Fruit fly (Drosophila melanogaster) whole organism, prepupa: ENCODE results near the gene CG7275.
A peak's percentile ranks its signal among the peaks of the same experiment; 100 is the strongest.

Experiments
- Blimp-1 ChIP-seq: fragments of 200-800 bp; sonication (Bioruptor generic); optimal IDR thresholded peaks from 3 replicates; lab custom pipeline; 2017; ENCODE audit warnings: missing biosample characterization, missing genetic modification characterization, mild to moderate bottlenecking, moderate library complexity, missing genetic modification reagents
- CG10631 ChIP-seq: fragments of 200-800 bp; sonication (Bioruptor generic); optimal IDR thresholded peaks from 2 replicates; lab custom pipeline; 2016; ENCODE audit warnings: missing biosample characterization, missing genetic modification characterization
- CG10669 ChIP-seq: fragments of 200-800 bp; sonication (Bioruptor generic); optimal IDR thresholded peaks from 3 replicates; lab custom pipeline; 2018; ENCODE audit warnings: missing biosample characterization, mild to moderate bottlenecking, missing genetic modification characterization, moderate library complexity
- CG11294 ChIP-seq: fragments of 200-800 bp; sonication (Bioruptor generic); IDR thresholded peaks from 2 replicates; pipeline ENCODE4 v1.3.6; 2022; ENCODE audit warnings: missing biosample characterization, missing genetic modification characterization
- CG11762 ChIP-seq: fragments of 200-800 bp; sonication (Bioruptor generic); optimal IDR thresholded peaks from 3 replicates; lab custom pipeline; 2016; ENCODE audit warnings: missing biosample characterization, missing genetic modification characterization; ENCODE audit not compliant: insufficient read depth
- CG11902 ChIP-seq: fragments of 200-800 bp; sonication (Bioruptor generic); optimal IDR thresholded peaks from 3 replicates; lab custom pipeline; 2016; ENCODE audit warnings: missing biosample characterization, missing genetic modification characterization
- CG15336 ChIP-seq: fragments of 200-800 bp; sonication (Bioruptor generic); IDR thresholded peaks from 2 replicates; pipeline ENCODE4 v1.3.6; 2022; ENCODE audit warnings: missing biosample characterization, missing genetic modification characterization
- CG16779 ChIP-seq: fragments of 200-800 bp; sonication (Bioruptor generic); optimal IDR thresholded peaks from 3 replicates; lab custom pipeline; 2017; ENCODE audit warnings: missing biosample characterization, mild to moderate bottlenecking, missing genetic modification characterization
- CG3032 ChIP-seq: fragments of 200-800 bp; optimal IDR thresholded peaks from 2 replicates; lab custom pipeline; 2019; ENCODE audit warnings: missing biosample characterization, mild to moderate bottlenecking, missing genetic modification characterization, moderate library complexity
- CG31627 ChIP-seq: fragments of 200-800 bp; sonication (Bioruptor generic); optimal IDR thresholded peaks from 3 replicates; lab custom pipeline; 2016; ENCODE audit warnings: missing biosample characterization, missing genetic modification characterization
- CG32006 ChIP-seq: fragments of 200-800 bp; sonication (Bioruptor generic); optimal IDR thresholded peaks from 3 replicates; lab custom pipeline; 2017; ENCODE audit warnings: missing biosample characterization, mild to moderate bottlenecking, missing genetic modification characterization
- CG34406 ChIP-seq: fragments of 200-800 bp; sonication (Bioruptor generic); optimal IDR thresholded peaks from 3 replicates; lab custom pipeline; 2016; ENCODE audit warnings: missing biosample characterization, missing genetic modification characterization
- CG3919 ChIP-seq: fragments of 200-800 bp; sonication (Bioruptor generic); optimal IDR thresholded peaks from 3 replicates; lab custom pipeline; 2016; ENCODE audit warnings: missing biosample characterization, missing genetic modification characterization
- CG4318 ChIP-seq: fragments of 200-800 bp; sonication (Bioruptor generic); optimal IDR thresholded peaks from 3 replicates; lab custom pipeline; 2017; ENCODE audit warnings: missing biosample characterization, mild to moderate bottlenecking, missing genetic modification characterization
- CG6163 ChIP-seq: fragments of 200-800 bp; sonication (Bioruptor generic); IDR thresholded peaks from 3 replicates; pipeline ENCODE4 v1.3.6; 2022; ENCODE audit warnings: missing biosample characterization, missing genetic modification characterization
- CG6276 ChIP-seq: fragments of 200-800 bp; sonication (Bioruptor generic); optimal IDR thresholded peaks from 2 replicates; lab custom pipeline; 2017; ENCODE audit warnings: missing biosample characterization, mild to moderate bottlenecking, missing genetic modification characterization
- CG6792 ChIP-seq: fragments of 200-800 bp; sonication (Bioruptor generic); optimal IDR thresholded peaks from 3 replicates; lab custom pipeline; 2016; ENCODE audit warnings: missing biosample characterization, missing genetic modification characterization
- CG7368 ChIP-seq: fragments of 200-800 bp; sonication (Bioruptor generic); optimal IDR thresholded peaks from 3 replicates; lab custom pipeline; 2016; ENCODE audit warnings: missing biosample characterization, missing genetic modification characterization
- CG8119 ChIP-seq: fragments of 200-800 bp; sonication (Bioruptor generic); IDR thresholded peaks from 3 replicates; pipeline ENCODE4 v1.3.6; 2022; ENCODE audit warnings: missing biosample characterization, missing genetic modification characterization
- CG8319 ChIP-seq: fragments of 200-800 bp; sonication (Bioruptor generic); optimal IDR thresholded peaks from 3 replicates; lab custom pipeline; 2016; ENCODE audit warnings: missing biosample characterization, missing genetic modification characterization
- CG8632 ChIP-seq: fragments of 200-800 bp; sonication (Bioruptor generic); optimal IDR thresholded peaks from 3 replicates; lab custom pipeline; 2016; ENCODE audit warnings: missing biosample characterization, missing genetic modification characterization
- CG9139 ChIP-seq: fragments of 200-800 bp; sonication (Bioruptor generic); optimal IDR thresholded peaks from 3 replicates; lab custom pipeline; 2017; ENCODE audit warnings: missing biosample characterization, mild to moderate bottlenecking, missing genetic modification characterization
- Eip78C ChIP-seq: fragments of 200-800 bp; sonication (Bioruptor generic); peaks from one replicate; lab custom pipeline; 2016; ENCODE audit warnings: missing biosample characterization, missing genetic modification characterization
- Eip93F ChIP-seq: fragments of 200-800 bp; sonication (Bioruptor generic); optimal IDR thresholded peaks from 2 replicates; lab custom pipeline; 2016; ENCODE audit warnings: missing biosample characterization, mild to moderate bottlenecking, missing genetic modification characterization
- Ets21C ChIP-seq: fragments of 200-800 bp; sonication (Bioruptor generic); optimal IDR thresholded peaks from 3 replicates; lab custom pipeline; 2016; ENCODE audit warnings: missing biosample characterization, missing genetic modification characterization
- Ets96B ChIP-seq: fragments of 200-800 bp; optimal IDR thresholded peaks from 2 replicates; lab custom pipeline; 2019; ENCODE audit warnings: missing biosample characterization, mild to moderate bottlenecking, missing genetic modification characterization, moderate library complexity
- Gug ChIP-seq: fragments of 200-800 bp; sonication (Bioruptor generic); IDR thresholded peaks from 2 replicates; pipeline ENCODE4 v1.3.6; 2022; ENCODE audit warnings: missing biosample characterization, missing genetic modification characterization
- Hr38 ChIP-seq: sonication (Bioruptor generic); optimal IDR thresholded peaks from 2 replicates; lab custom pipeline; 2016; ENCODE audit warnings: missing biosample characterization, missing genetic modification characterization
- Hr39 ChIP-seq: fragments of 200-800 bp; sonication (Bioruptor generic); optimal IDR thresholded peaks from 2 replicates; lab custom pipeline; 2016; ENCODE audit warnings: missing biosample characterization, missing genetic modification characterization
- Hr4 ChIP-seq: fragments of 200-800 bp; sonication (Bioruptor generic); optimal IDR thresholded peaks from 3 replicates; lab custom pipeline; 2016; ENCODE audit warnings: missing biosample characterization, missing genetic modification characterization
- Lpt ChIP-seq: fragments of 200-800 bp; sonication (Bioruptor generic); optimal IDR thresholded peaks from 3 replicates; lab custom pipeline; 2016; ENCODE audit warnings: missing biosample characterization, missing genetic modification characterization
- Met ChIP-seq: fragments of 200-800 bp; sonication (Bioruptor generic); optimal IDR thresholded peaks from 3 replicates; lab custom pipeline; 2016; ENCODE audit warnings: missing biosample characterization, missing genetic modification characterization
- OdsH ChIP-seq: fragments of 200-800 bp; sonication (Bioruptor generic); optimal IDR thresholded peaks from 3 replicates; lab custom pipeline; 2016; ENCODE audit warnings: missing biosample characterization, missing genetic modification characterization
- Smox ChIP-seq: fragments of 200-800 bp; sonication (Bioruptor generic); optimal IDR thresholded peaks from 3 replicates; lab custom pipeline; 2016; ENCODE audit warnings: missing biosample characterization, missing genetic modification characterization
- Sox102F ChIP-seq: fragments of 200-800 bp; sonication (Bioruptor generic); optimal IDR thresholded peaks from 2 replicates; lab custom pipeline; 2016; ENCODE audit warnings: missing biosample characterization, mild to moderate bottlenecking, missing genetic modification characterization
- Sox14 ChIP-seq: fragments of 200-800 bp; sonication (Bioruptor generic); optimal IDR thresholded peaks from 3 replicates; lab custom pipeline; 2016; ENCODE audit warnings: missing biosample characterization, missing genetic modification characterization
- Sox15 ChIP-seq: fragments of 200-800 bp; sonication (Bioruptor generic); optimal IDR thresholded peaks from 3 replicates; lab custom pipeline; 2016; ENCODE audit warnings: missing biosample characterization, missing genetic modification characterization
- achi ChIP-seq: fragments of 200-800 bp; sonication (Bioruptor generic); optimal IDR thresholded peaks from 3 replicates; lab custom pipeline; 2016; ENCODE audit warnings: missing biosample characterization, missing genetic modification characterization
- acj6 ChIP-seq: fragments of 200-800 bp; sonication (Bioruptor generic); optimal IDR thresholded peaks from 3 replicates; lab custom pipeline; 2016; ENCODE audit warnings: missing biosample characterization, missing genetic modification characterization
- cyc ChIP-seq: fragments of 200-800 bp; sonication (Bioruptor generic); optimal IDR thresholded peaks from 3 replicates; lab custom pipeline; 2016; ENCODE audit warnings: missing biosample characterization, missing genetic modification characterization
- dac ChIP-seq: fragments of 200-800 bp; sonication (Bioruptor generic); optimal IDR thresholded peaks from 2 replicates; lab custom pipeline; 2017; ENCODE audit warnings: missing biosample characterization, mild to moderate bottlenecking, missing genetic modification characterization
- dsx ChIP-seq: fragments of 200-800 bp; optimal IDR thresholded peaks from 3 replicates; lab custom pipeline; 2019; ENCODE audit warnings: missing biosample characterization, mild to moderate bottlenecking, missing genetic modification characterization, moderate library complexity; ENCODE audit not compliant: poor library complexity, severe bottlenecking
- eg ChIP-seq: fragments of 200-800 bp; sonication (Bioruptor generic); IDR thresholded peaks from 3 replicates; pipeline ENCODE4 v1.3.6; 2022; ENCODE audit warnings: missing biosample characterization, missing genetic modification characterization
- esn ChIP-seq: fragments of 200-800 bp; sonication (Bioruptor generic); optimal IDR thresholded peaks from 2 replicates; lab custom pipeline; 2016; ENCODE audit warnings: missing biosample characterization, mild to moderate bottlenecking, missing genetic modification characterization, moderate library complexity
- fkh ChIP-seq: fragments of 200-800 bp; sonication (Bioruptor generic); optimal IDR thresholded peaks from 3 replicates; lab custom pipeline; 2017; ENCODE audit warnings: missing biosample characterization, mild to moderate bottlenecking, missing genetic modification characterization, moderate library complexity
- lz ChIP-seq: fragments of 200-800 bp; sonication (Bioruptor generic); optimal IDR thresholded peaks from 3 replicates; lab custom pipeline; 2016; ENCODE audit warnings: missing biosample characterization, missing genetic modification characterization
- net ChIP-seq: fragments of 200-800 bp; sonication (Bioruptor generic); optimal IDR thresholded peaks from 3 replicates; lab custom pipeline; 2016; ENCODE audit warnings: missing biosample characterization, missing genetic modification characterization
- pdm3 ChIP-seq: fragments of 200-800 bp; sonication (Bioruptor generic); optimal IDR thresholded peaks from 3 replicates; lab custom pipeline; 2016; ENCODE audit warnings: missing biosample characterization, missing genetic modification characterization
- spab ChIP-seq: fragments of 200-800 bp; sonication (Bioruptor generic); optimal IDR thresholded peaks from 2 replicates; lab custom pipeline; 2017; ENCODE audit warnings: missing biosample characterization, mild to moderate bottlenecking, missing genetic modification characterization, missing genetic modification reagents
- ss ChIP-seq, 2 experiments: fragments of 200-800 bp; sonication (Bioruptor generic); optimal IDR thresholded peaks; 2 replicates in 1 of 2; 3 replicates in 1 of 2; lab custom pipeline; 2017 to 2018; ENCODE audit warnings: mild to moderate bottlenecking in 2 of 2, missing biosample characterization in 2 of 2, missing genetic modification characterization in 2 of 2, moderate library complexity in 1 of 2
- svp ChIP-seq: fragments of 200-800 bp; sonication (Bioruptor generic); peaks from one replicate; lab custom pipeline; 2016; ENCODE audit warnings: missing biosample characterization, missing genetic modification characterization
- topi ChIP-seq: fragments of 200-800 bp; sonication (Bioruptor generic); optimal IDR thresholded peaks from 3 replicates; lab custom pipeline; 2016; ENCODE audit warnings: missing biosample characterization, missing genetic modification characterization
- vri ChIP-seq: fragments of 200-800 bp; sonication (Bioruptor generic); optimal IDR thresholded peaks from 3 replicates; lab custom pipeline; 2016; ENCODE audit warnings: missing biosample characterization, mild to moderate bottlenecking, missing genetic modification characterization

Gene CG7275

DNA sequence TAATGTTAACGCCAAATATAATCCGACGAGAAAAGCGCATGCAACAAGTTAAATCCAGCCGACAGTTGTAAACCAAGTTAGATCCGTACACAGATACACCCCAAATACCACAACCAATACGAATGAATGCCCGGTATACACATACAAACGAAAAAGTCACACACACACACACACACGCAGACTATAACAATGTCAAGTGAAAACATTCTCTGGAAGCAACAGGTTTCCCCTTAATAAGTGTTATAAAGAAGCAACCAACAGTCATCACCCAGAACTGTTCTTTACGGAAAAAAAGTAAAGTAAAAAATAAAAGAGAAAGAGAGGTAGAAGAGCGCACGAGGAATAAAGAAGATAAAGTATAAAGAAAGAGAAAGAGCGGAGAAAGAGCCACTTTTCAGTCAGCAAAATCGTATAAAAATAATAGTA is 37.1 kb downstream of the CG7275 start:
- TF ChIP-seq CG34406 (GFP tag; lab: Kevin White, UChicago), result no peak
- TF ChIP-seq lz (GFP tag; lab: Kevin White, UChicago), result no peak
- no peak for TF ChIP-seq acj6
- TF ChIP-seq Hr4, result no peak
- TF ChIP-seq CG3919 (GFP tag; lab: Kevin White, UChicago), result no peak
- TF ChIP-seq CG11762 (GFP tag; lab: Kevin White, UChicago), result no peak
- TF ChIP-seq eg (GFP tag; lab: Robert Waterston, UW), result 0 out of 3 replicates have a peak, but pooled peaks have one; percentile 8
- no peak for TF ChIP-seq Hr39 (GFP tag; lab: Kevin White, UChicago)
- TF ChIP-seq OdsH (GFP tag; lab: Kevin White, UChicago), result no peak
- TF ChIP-seq pdm3 (GFP tag; lab: Kevin White, UChicago), result no peak
- peak in 1 of 2 experiments; percentile 49 for TF ChIP-seq ss (GFP tag; optimal IDR thresholded peaks at IDR 0.05; lab: Kevin White, UChicago)
- no peak for TF ChIP-seq Ets21C (GFP tag; lab: Kevin White, UChicago)
- no peak for TF ChIP-seq CG10669 (GFP tag; lab: Kevin White, UChicago)
- no peak for TF ChIP-seq cyc
- no peak for TF ChIP-seq Met
- no peak for TF ChIP-seq CG10631 (GFP tag; lab: Kevin White, UChicago)
- TF ChIP-seq CG11902 (GFP tag; lab: Kevin White, UChicago), result no peak
- TF ChIP-seq Eip93F (GFP tag; lab: Kevin White, UChicago), result peak; percentile 23
- no peak for TF ChIP-seq esn (GFP tag; lab: Kevin White, UChicago)
- no peak for TF ChIP-seq CG16779
- TF ChIP-seq dsx, result peak; percentile 83
- TF ChIP-seq Sox15 (GFP tag; lab: Kevin White, UChicago), result no peak
- peak; percentile 8 for TF ChIP-seq Blimp-1 (GFP tag; lab: Kevin White, UChicago)
- TF ChIP-seq CG8319 (GFP tag; lab: Kevin White, UChicago), result no peak
- TF ChIP-seq spab (GFP tag; lab: Kevin White, UChicago), result no peak
- TF ChIP-seq CG6276 (GFP tag; lab: Kevin White, UChicago), result no peak
- no peak for TF ChIP-seq CG31627 (GFP tag; lab: Kevin White, UChicago)
- TF ChIP-seq dac (GFP tag; lab: Kevin White, UChicago), result no peak
- TF ChIP-seq CG32006 (GFP tag; lab: Kevin White, UChicago), result no peak
- TF ChIP-seq Gug, result no peak
- no peak for TF ChIP-seq Sox102F (GFP tag; lab: Kevin White, UChicago)
- TF ChIP-seq CG8119 (GFP tag; lab: Robert Waterston, UW), result 0 out of 3 replicates have a peak, but pooled peaks have one; percentile 18
- no peak for TF ChIP-seq CG8632 (GFP tag; lab: Kevin White, UChicago)
- TF ChIP-seq CG15336, result no peak
- peak; percentile 29 for TF ChIP-seq Eip78C (GFP tag; lab: Kevin White, UChicago)
- no peak for TF ChIP-seq topi (GFP tag; lab: Kevin White, UChicago)
- no peak for TF ChIP-seq Lpt
- TF ChIP-seq net (GFP tag; lab: Kevin White, UChicago), result no peak
- no peak for TF ChIP-seq Sox14 (GFP tag; lab: Kevin White, UChicago)
- TF ChIP-seq fkh, result no peak
- TF ChIP-seq CG9139 (GFP tag; lab: Kevin White, UChicago), result no peak
- no peak for TF ChIP-seq CG11294 (GFP tag; lab: Robert Waterston, UW)
- TF ChIP-seq Ets96B (tag; lab: Kevin White, UChicago), result no peak
- TF ChIP-seq svp (GFP tag; lab: Kevin White, UChicago), result no peak
- TF ChIP-seq Smox (GFP tag; lab: Kevin White, UChicago), result no peak
- no peak for TF ChIP-seq Hr38
- no peak for TF ChIP-seq achi (GFP tag; lab: Kevin White, UChicago)
- no peak for TF ChIP-seq vri
- TF ChIP-seq CG3032 (tag; lab: Kevin White, UChicago), result no peak
- no peak for TF ChIP-seq CG6792
- no peak for TF ChIP-seq CG7368
- TF ChIP-seq CG4318 (GFP tag; lab: Kevin White, UChicago), result no peak
- peak; percentile 7; the same call in 1 of the 3 replicates for TF ChIP-seq CG6163
